Fruit fly (Drosophila melanogaster): ENCODE data around the gene CtIP.
A peak's percentile ranks its signal among the peaks of the same experiment; 100 is the strongest.

Gene CtIP

DNA sequence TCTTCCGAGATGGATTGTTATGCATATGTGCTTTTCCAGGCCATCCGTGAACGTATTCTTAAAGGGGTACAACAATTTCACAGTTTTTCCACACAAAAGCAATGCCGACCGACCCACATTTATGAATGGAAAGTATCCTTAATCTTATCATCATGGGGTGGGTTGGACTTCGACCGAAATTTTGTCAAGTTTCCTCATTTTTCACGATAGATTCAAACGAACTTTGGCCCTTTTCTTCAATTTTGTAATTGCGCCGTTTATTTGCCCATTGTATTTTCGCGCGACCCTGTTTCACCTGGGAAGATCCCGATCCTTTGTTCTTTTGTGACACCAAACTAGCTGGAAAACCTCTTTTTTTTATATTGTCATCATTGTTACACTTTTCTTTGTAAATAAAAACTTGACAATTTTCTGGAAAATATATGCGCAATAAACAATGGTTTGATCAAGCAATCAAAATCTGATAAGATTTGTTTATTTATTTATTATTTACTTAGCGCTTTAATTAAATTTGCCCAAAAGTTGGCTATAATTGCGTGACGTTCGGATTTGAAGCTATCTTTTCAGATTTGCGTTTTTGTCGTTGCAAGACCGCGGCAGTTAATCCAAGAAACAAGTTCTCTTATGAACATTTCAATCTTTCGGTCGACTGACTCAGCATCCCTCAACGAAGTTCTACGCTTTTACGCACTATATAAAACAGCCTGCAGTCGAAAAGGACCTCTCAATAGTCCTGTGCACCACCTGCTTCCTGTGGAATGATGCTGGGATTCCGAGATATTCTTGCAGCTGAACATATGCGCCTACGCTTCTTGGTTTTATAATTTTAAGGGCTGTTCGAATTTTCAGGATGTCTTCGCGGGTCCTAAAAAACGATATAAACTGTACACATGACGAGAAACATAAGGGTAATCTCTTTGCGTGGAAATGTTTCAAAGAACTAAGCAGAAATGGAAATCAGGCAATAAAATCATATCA lies 29.8 kb upstream of the CtIP start (continued):
- TF ChIP-seq CG11504 (tag; optimal IDR thresholded peaks at IDR 0.05) = peak; percentile 3
- no peak for TF ChIP-seq CG7271 (tag; optimal IDR thresholded peaks at IDR 0.05)
- peak; percentile 27 for TF ChIP-seq CG15514 (GFP tag; optimal IDR thresholded peaks at IDR 0.05)
- no peak for TF ChIP-seq CG17186 (GFP tag; optimal IDR thresholded peaks at IDR 0.05)
- no peak for TF ChIP-seq CG2116 (GFP tag; optimal IDR thresholded peaks at IDR 0.05)
- peak; percentile 71 for TF ChIP-seq Fer1 (GFP tag; optimal IDR thresholded peaks at IDR 0.05)
- no peak for TF ChIP-seq CG15479 (GFP tag; optimal IDR thresholded peaks at IDR 0.05)
- no peak for TF ChIP-seq jigr1 (GFP tag; IDR thresholded peaks at IDR 0.05)
- TF ChIP-seq Hmr (GFP tag; optimal IDR thresholded peaks at IDR 0.05) = peak; percentile 49
- no peak for TF ChIP-seq bbx (GFP tag; IDR thresholded peaks at IDR 0.05; ENCODE audit: partially characterized antibody)
- no peak for TF ChIP-seq Abd-B (GFP tag; optimal IDR thresholded peaks at IDR 0.05)
- peak; percentile 14 for TF ChIP-seq CG1529 (GFP tag; optimal IDR thresholded peaks at IDR 0.05)
- no peak for TF ChIP-seq nerfin-2 (GFP tag; IDR thresholded peaks at IDR 0.05; ENCODE audit: partially characterized antibody)
- no peak for TF ChIP-seq kay (GFP tag; optimal IDR thresholded peaks at IDR 0.05)
- no peak for TF ChIP-seq CG6854 (GFP tag; optimal IDR thresholded peaks at IDR 0.05)
- peak; percentile 24 for TF ChIP-seq gcm (GFP tag; optimal IDR thresholded peaks at IDR 0.05)
- peak; percentile 83; the same call in 2 of the 3 replicates for TF ChIP-seq CG2199 (GFP tag; IDR thresholded peaks at IDR 0.05)
- TF ChIP-seq CG2889 (GFP tag; IDR thresholded peaks at IDR 0.05) = no peak
- no peak for TF ChIP-seq CG14667 (GFP tag; IDR thresholded peaks at IDR 0.05)
- peak; percentile 38 for TF ChIP-seq CG13424 (tag; optimal IDR thresholded peaks at IDR 0.05)
- TF ChIP-seq ATbp (GFP tag; optimal IDR thresholded peaks at IDR 0.05) = peak; percentile 59
- no peak for TF ChIP-seq danr (GFP tag; IDR thresholded peaks at IDR 0.05)
- TF ChIP-seq gsb-n (tag; optimal IDR thresholded peaks at IDR 0.05) = peak; percentile 25
- no peak for TF ChIP-seq da (GFP tag; optimal IDR thresholded peaks at IDR 0.05)
- TF ChIP-seq CG4328 (GFP tag; optimal IDR thresholded peaks at IDR 0.05) = no peak
- TF ChIP-seq ase (GFP tag; IDR thresholded peaks at IDR 0.05) = no peak
- TF ChIP-seq CG12104 (GFP tag; optimal IDR thresholded peaks at IDR 0.05) = peak; percentile 9
- peak; percentile 9 for TF ChIP-seq CG1603 (tag; optimal IDR thresholded peaks at IDR 0.05)
- peak; percentile 65 for TF ChIP-seq twi (tag; optimal IDR thresholded peaks at IDR 0.05)
- TF ChIP-seq CG10274 (GFP tag; optimal IDR thresholded peaks at IDR 0.05) = no peak
- peak; percentile 29 for TF ChIP-seq Sox100B (GFP tag; optimal IDR thresholded peaks at IDR 0.05)
- TF ChIP-seq CG15601 (tag; optimal IDR thresholded peaks at IDR 0.05) = peak; percentile 29
- peak; percentile 22 for TF ChIP-seq CG2875 (GFP tag; optimal IDR thresholded peaks at IDR 0.05)
- TF ChIP-seq TFAM (GFP tag; optimal IDR thresholded peaks at IDR 0.05) = no peak
- TF ChIP-seq Sry-β (GFP tag; optimal IDR thresholded peaks at IDR 0.05) = no peak
- no peak for TF ChIP-seq CG10431 (GFP tag; optimal IDR thresholded peaks at IDR 0.05)
- no peak for TF ChIP-seq amos (GFP tag; IDR thresholded peaks at IDR 0.05; ENCODE audit: partially characterized antibody)
- no peak for TF ChIP-seq eve (GFP tag; optimal IDR thresholded peaks at IDR 0.05)
- no peak for TF ChIP-seq nerfin-1 (tag; optimal IDR thresholded peaks at IDR 0.05)
- TF ChIP-seq sim (GFP tag; IDR thresholded peaks at IDR 0.05) = no peak
- peak; percentile 57 for TF ChIP-seq Asciz (GFP tag; optimal IDR thresholded peaks at IDR 0.05)
- no peak for TF ChIP-seq fd64A (GFP tag; optimal IDR thresholded peaks at IDR 0.05)
- TF ChIP-seq dati (GFP tag; IDR thresholded peaks at IDR 0.05) = no peak
- TF ChIP-seq gsb (GFP tag; IDR thresholded peaks at IDR 0.05) = no peak
- TF ChIP-seq CG8281 (tag; optimal IDR thresholded peaks at IDR 0.05) = peak; percentile 68
- peak; percentile 56 for TF ChIP-seq CG6813 (GFP tag; optimal IDR thresholded peaks at IDR 0.05)
- no peak for TF ChIP-seq mam (GFP tag; optimal IDR thresholded peaks at IDR 0.05)
- no peak for TF ChIP-seq CG30403 (GFP tag; optimal IDR thresholded peaks at IDR 0.05)
